Fruit fly (Drosophila melanogaster): ENCODE measurements around the gene CG11294.

DNA sequence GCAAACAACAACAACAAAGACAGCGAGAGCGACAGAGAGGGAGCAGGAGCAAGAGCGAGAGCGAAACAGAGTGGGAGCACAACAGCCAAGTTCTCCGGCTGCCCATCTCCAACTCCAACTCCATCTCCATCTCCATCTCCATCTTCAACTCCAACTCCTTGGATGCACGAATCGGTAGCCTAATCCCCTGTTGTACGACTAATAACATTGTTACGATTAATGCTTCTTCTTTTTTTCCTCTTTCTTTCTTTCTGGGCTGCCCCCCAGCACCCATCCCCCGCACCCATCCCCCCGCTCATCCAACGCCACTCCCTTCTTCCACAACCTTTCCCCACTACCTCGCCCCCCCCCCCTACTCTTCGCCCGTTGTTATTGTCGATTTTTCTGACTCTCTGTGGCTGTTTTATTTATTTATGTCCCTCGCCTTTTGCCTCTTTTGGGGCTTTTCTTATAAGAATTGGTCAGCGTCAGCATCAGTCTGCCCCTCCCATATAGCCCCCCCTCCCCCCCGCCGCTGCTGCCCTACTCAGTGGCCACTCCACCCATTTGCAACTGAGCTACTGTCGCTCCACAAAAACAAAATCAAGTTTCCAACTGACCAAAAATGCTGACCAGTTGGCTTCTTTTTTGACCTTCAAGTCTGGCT lies 32.1 kb downstream of the CG11294 start:
- TF ChIP-seq psq (optimal IDR thresholded peaks at IDR 0.05) (no peak), insv (optimal IDR thresholded peaks at IDR 0.05) (no peak)
